Worm (Caenorhabditis elegans): ENCODE data around the gene srh-304.
"Not testable (repeated sequence)": the region's sequence is repeated elsewhere in the genome, so short reads cannot be mapped to it uniquely, and the experiment has no call there.

Gene srh-304

DNA sequence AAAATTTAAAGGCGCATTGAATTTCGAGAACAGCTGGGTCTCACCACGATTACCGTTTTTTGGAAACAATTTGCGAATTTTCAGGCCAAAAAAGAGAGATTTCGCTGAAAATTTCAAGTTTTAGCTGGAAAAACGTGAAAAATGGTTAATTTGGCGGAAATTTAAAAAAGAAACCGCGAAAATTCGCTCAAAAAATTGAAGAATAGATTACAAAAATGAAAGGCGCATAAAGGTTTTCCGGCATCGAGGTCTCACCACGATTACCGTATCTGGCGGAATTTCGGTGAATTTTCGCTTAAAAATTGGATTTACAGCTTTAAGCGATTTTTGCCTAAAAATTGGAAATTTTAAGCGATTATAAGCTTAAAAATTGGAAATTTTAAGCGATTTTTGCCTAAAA lies 31.1 kb downstream of the srh-304 start:
- TF ChIP-seq ceh-13 (GFP tag; optimal IDR thresholded peaks at IDR 0.05) (no peak), hmbx-1 (tag; optimal IDR thresholded peaks at IDR 0.05) (no peak), hnd-1 (tag; optimal IDR thresholded peaks at IDR 0.05) (no peak), tbx-11 (GFP tag; IDR thresholded peaks at IDR 0.05) (no peak), ama-1 (optimal IDR thresholded peaks at IDR 0.05) (no peak)

- not testable (repeated sequence) for TF ChIP-seq hmg-4 (GFP tag; optimal IDR thresholded peaks at IDR 0.05); ets-7 (tag; optimal IDR thresholded peaks at IDR 0.05); tra-4 (tag; optimal IDR thresholded peaks at IDR 0.05)
These were observed 36.9 kb downstream of the srh-304 start, which contains the start of gene Y59A8A.8 for ce11 chrV:17865309-17865708. Gene Y59A8A.8, plus strand, starts transcription at chrV:17865609.

DNA sequence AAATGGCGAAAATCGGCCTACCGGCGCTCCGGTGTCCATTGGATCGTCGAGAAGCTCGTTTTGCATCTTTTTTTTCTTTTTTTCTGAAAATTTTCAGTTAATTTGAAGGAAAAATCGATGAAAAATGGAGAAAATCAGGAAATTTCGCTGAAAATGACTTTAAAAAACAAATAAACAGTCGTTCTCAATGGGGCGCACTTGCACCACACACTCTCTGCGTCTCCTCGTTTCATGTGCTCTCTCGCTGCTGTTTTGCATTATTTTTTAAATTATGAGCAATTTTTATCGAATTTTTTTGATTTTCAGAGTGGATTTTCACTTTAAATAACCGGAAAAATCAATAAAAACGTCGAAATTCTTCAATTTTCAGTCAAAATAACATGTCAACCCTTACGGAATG lies 42.2 kb downstream of the srh-304 start, which contains the start of gene csn-1:
csn-1 (minus strand) TSS at position 83 of the 400 bp plus-strand sequence.
- no peak for TF ChIP-seq scrt-1 (GFP tag; IDR thresholded peaks at IDR 0.05)
- no peak for TF ChIP-seq hmbx-1 (tag; optimal IDR thresholded peaks at IDR 0.05)
- no peak for TF ChIP-seq hnd-1 (tag; optimal IDR thresholded peaks at IDR 0.05)
- TF ChIP-seq ceh-13 (GFP tag; optimal IDR thresholded peaks at IDR 0.05): no peak
- no peak for TF ChIP-seq B0310.2 (tag; optimal IDR thresholded peaks at IDR 0.05)

DNA sequence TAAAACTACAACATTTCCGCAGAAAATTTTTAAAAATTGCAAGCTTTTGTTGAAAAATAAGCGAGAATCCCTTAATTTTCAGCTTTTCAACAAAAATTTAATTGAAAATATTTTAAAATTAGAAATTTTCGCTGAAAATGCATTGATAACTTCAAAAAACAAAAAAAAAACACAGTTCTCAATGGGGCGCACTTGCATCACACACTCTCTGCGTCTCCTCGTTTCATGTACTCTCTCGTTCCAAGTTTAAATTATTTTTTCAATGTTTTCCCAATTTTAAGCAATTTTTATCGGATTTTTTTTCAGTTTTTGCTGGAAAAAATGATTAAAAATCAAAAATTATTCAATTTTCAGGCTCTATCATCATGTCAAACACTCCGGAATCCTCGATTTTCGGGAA lies 42.6 kb downstream of the srh-304 start, which contains the start of gene phf-14:
phf-14 (plus strand) TSS at position 345 of the 400 bp plus-strand sequence.
- TF ChIP-seq flt-1 (GFP tag; IDR thresholded peaks at IDR 0.05): no peak
- peak; percentile 43 for TF ChIP-seq F13C5.2 (tag; optimal IDR thresholded peaks at IDR 0.05)
